Fruit fly (Drosophila melanogaster) whole organism, embryonic: Measurements from ENCODE around the gene mats.

ENCODE experiments used
- ATbp ChIP-seq: fragments of 200-800 bp; sonication (Bioruptor generic); optimal IDR thresholded peaks from 2 replicates; lab custom pipeline; 2017; ENCODE audit warnings: missing biosample characterization, mild to moderate bottlenecking, missing genetic modification characterization, missing genetic modification reagents
- BEAF-32 ChIP-seq: fragments of 200-800 bp; sonication (Bioruptor generic); optimal IDR thresholded peaks from 3 replicates; lab custom pipeline; 2017; ENCODE audit warnings: missing biosample characterization, missing genetic modification characterization, mild to moderate bottlenecking, moderate library complexity, missing genetic modification reagents
- Bgb ChIP-seq: fragments of 200-800 bp; sonication (Bioruptor generic); IDR thresholded peaks from 2 replicates; pipeline ENCODE4 v1.3.6; 2022; ENCODE audit warnings: missing biosample characterization, missing genetic modification characterization; ENCODE audit not compliant: partially characterized antibody
- CG11560 ChIP-seq: fragments of 200-800 bp; sonication (Bioruptor generic); IDR thresholded peaks from 3 replicates; pipeline ENCODE4 v1.3.6; 2022; ENCODE audit warnings: missing biosample characterization, missing genetic modification characterization
- CG13287 ChIP-seq: fragments of 200-800 bp; sonication (Bioruptor generic); IDR thresholded peaks from 2 replicates; pipeline ENCODE4 v1.3.6; 2022; ENCODE audit warnings: missing biosample characterization, missing genetic modification characterization; ENCODE audit not compliant: partially characterized antibody
- CG18011 ChIP-seq: fragments of 200-800 bp; sonication (Bioruptor generic); optimal IDR thresholded peaks from 2 replicates; lab custom pipeline; 2017; ENCODE audit warnings: missing biosample characterization, missing genetic modification characterization, mild to moderate bottlenecking, moderate library complexity, missing genotype
- CG2116 ChIP-seq: fragments of 200-800 bp; sonication (Bioruptor generic); optimal IDR thresholded peaks from 3 replicates; lab custom pipeline; 2018; ENCODE audit warnings: missing biosample characterization, mild to moderate bottlenecking, missing genetic modification characterization
- CG2199 ChIP-seq: fragments of 200-800 bp; sonication (Bioruptor generic); IDR thresholded peaks from 3 replicates; pipeline ENCODE4 v1.3.6; 2022; ENCODE audit warnings: missing biosample characterization, missing genetic modification characterization
- CG31365 ChIP-seq: fragments of 200-800 bp; sonication (Bioruptor generic); optimal IDR thresholded peaks from 2 replicates; lab custom pipeline; 2018; ENCODE audit warnings: missing biosample characterization, mild to moderate bottlenecking, missing genetic modification characterization
- CG3407 ChIP-seq: fragments of 200-800 bp; sonication (Bioruptor generic); optimal IDR thresholded peaks from 2 replicates; lab custom pipeline; 2018; ENCODE audit warnings: missing biosample characterization, mild to moderate bottlenecking, missing genetic modification characterization
- CG34224 ChIP-seq: fragments of 200-800 bp; sonication (Bioruptor generic); IDR thresholded peaks from 3 replicates; pipeline ENCODE4 v1.3.6; 2022; ENCODE audit warnings: missing biosample characterization, missing genetic modification characterization; ENCODE audit not compliant: partially characterized antibody
- CG3847 ChIP-seq: fragments of 200-800 bp; sonication (Bioruptor generic); IDR thresholded peaks from 2 replicates; pipeline ENCODE4 v1.3.6; 2022; ENCODE audit warnings: missing biosample characterization, missing genetic modification characterization
- CG6791 ChIP-seq: fragments of 200-800 bp; sonication (Bioruptor generic); IDR thresholded peaks from 3 replicates; pipeline ENCODE4 v1.3.6; 2022; ENCODE audit warnings: missing biosample characterization, missing genetic modification characterization; ENCODE audit not compliant: partially characterized antibody
- CG7963 ChIP-seq: fragments of 200-800 bp; sonication (Bioruptor generic); IDR thresholded peaks from 3 replicates; pipeline ENCODE4 v1.3.6; 2022; ENCODE audit warnings: missing biosample characterization, missing genetic modification characterization; ENCODE audit not compliant: partially characterized antibody
- CG8281 ChIP-seq: fragments of 200-800 bp; sonication (Bioruptor generic); optimal IDR thresholded peaks from 2 replicates; lab custom pipeline; 2018; ENCODE audit warnings: missing biosample characterization, mild to moderate bottlenecking, missing genetic modification characterization, moderate library complexity
- Camta ChIP-seq: fragments of 200-800 bp; sonication (Bioruptor generic); optimal IDR thresholded peaks from 2 replicates; lab custom pipeline; 2016; ENCODE audit warnings: missing biosample characterization, missing genetic modification characterization
- Dll ChIP-seq: fragments of 200-800 bp; sonication (Bioruptor generic); IDR thresholded peaks from 4 replicates; pipeline ENCODE4 v1.3.6; 2022; ENCODE audit warnings: missing biosample characterization, missing genetic modification characterization; ENCODE audit not compliant: partially characterized antibody
- Doc3 ChIP-seq: fragments of 200-800 bp; sonication (Bioruptor generic); IDR thresholded peaks from 3 replicates; pipeline ENCODE4 v1.3.6; 2022; ENCODE audit warnings: missing biosample characterization, missing genetic modification characterization; ENCODE audit not compliant: partially characterized antibody
- Dp ChIP-seq: fragments of 200-800 bp; sonication (Bioruptor generic); optimal IDR thresholded peaks from 2 replicates; lab custom pipeline; 2018; ENCODE audit warnings: missing biosample characterization, mild to moderate bottlenecking, missing genetic modification characterization, moderate library complexity
- Dref ChIP-seq: fragments of 200-800 bp; sonication (Bioruptor generic); IDR thresholded peaks from 2 replicates; pipeline ENCODE4 v1.3.6; 2022; ENCODE audit warnings: missing biosample characterization, missing genetic modification characterization
- E2f2 ChIP-seq: fragments of 200-800 bp; sonication (Bioruptor generic); IDR thresholded peaks from 2 replicates; pipeline ENCODE4 v1.3.6; 2022; ENCODE audit warnings: missing biosample characterization, missing genetic modification characterization
- HLH4C ChIP-seq: fragments of 200-800 bp; sonication (Bioruptor generic); IDR thresholded peaks from 3 replicates; pipeline ENCODE4 v1.3.6; 2022; ENCODE audit warnings: missing biosample characterization, missing genetic modification characterization; ENCODE audit not compliant: partially characterized antibody
- MBD-R2 ChIP-seq: fragments of 200-800 bp; sonication (Bioruptor generic); IDR thresholded peaks from 2 replicates; pipeline ENCODE4 v1.3.6; 2022; ENCODE audit warnings: missing biosample characterization, missing genetic modification characterization
- Mad ChIP-seq: fragments of 200-800 bp; sonication (Bioruptor generic); optimal IDR thresholded peaks from 2 replicates; lab custom pipeline; 2016; ENCODE audit warnings: missing biosample characterization, missing genetic modification characterization
- Opbp ChIP-seq: fragments of 200-800 bp; sonication (Bioruptor generic); IDR thresholded peaks from 3 replicates; pipeline ENCODE4 v1.3.6; 2022; ENCODE audit warnings: missing biosample characterization, missing genetic modification characterization; ENCODE audit not compliant: partially characterized antibody
- Scr ChIP-seq: fragments of 200-800 bp; sonication (Bioruptor generic); IDR thresholded peaks from 2 replicates; pipeline ENCODE4 v1.3.6; 2022; ENCODE audit warnings: missing biosample characterization, missing genetic modification characterization; ENCODE audit not compliant: partially characterized antibody
- Sry-δ ChIP-seq: fragments of 200-800 bp; sonication (Bioruptor generic); optimal IDR thresholded peaks from 2 replicates; lab custom pipeline; 2016; ENCODE audit warnings: missing biosample characterization, missing genetic modification characterization
- ato ChIP-seq: fragments of 200-800 bp; sonication (Bioruptor generic); IDR thresholded peaks from 2 replicates; pipeline ENCODE4 v1.3.6; 2022; ENCODE audit warnings: missing biosample characterization, missing genetic modification characterization; ENCODE audit not compliant: partially characterized antibody
- bbx ChIP-seq: fragments of 200-800 bp; sonication (Bioruptor generic); IDR thresholded peaks from 2 replicates; pipeline ENCODE4 v1.3.6; 2022; ENCODE audit warnings: missing biosample characterization, missing genetic modification characterization; ENCODE audit not compliant: partially characterized antibody
- crol ChIP-seq: fragments of 200-800 bp; sonication (Bioruptor generic); IDR thresholded peaks from 2 replicates; pipeline ENCODE4 v1.3.6; 2022; ENCODE audit warnings: missing biosample characterization, missing genetic modification characterization
- crp ChIP-seq, 2 experiments: fragments of 200-800 bp; sonication (Bioruptor generic); optimal IDR thresholded peaks; 2 replicates in 1 of 2; 3 replicates in 1 of 2; lab custom pipeline; 2017; ENCODE audit warnings: missing biosample characterization in 2 of 2, missing genetic modification characterization in 2 of 2, mild to moderate bottlenecking in 1 of 2, moderate library complexity in 1 of 2
- grn ChIP-seq: fragments of 200-800 bp; sonication (Bioruptor generic); optimal IDR thresholded peaks from 3 replicates; lab custom pipeline; 2017; ENCODE audit warnings: missing biosample characterization, missing genetic modification characterization
- nerfin-2 ChIP-seq: fragments of 200-800 bp; sonication (Bioruptor generic); IDR thresholded peaks from 2 replicates; pipeline ENCODE4 v1.3.6; 2022; ENCODE audit warnings: missing biosample characterization, missing genetic modification characterization; ENCODE audit not compliant: partially characterized antibody
- pzg ChIP-seq: fragments of 200-800 bp; sonication (Bioruptor generic); optimal IDR thresholded peaks from 3 replicates; lab custom pipeline; 2018; ENCODE audit warnings: missing biosample characterization, mild to moderate bottlenecking, missing genetic modification characterization, moderate library complexity
- scrt ChIP-seq: fragments of 200-800 bp; sonication (Bioruptor generic); optimal IDR thresholded peaks from 2 replicates; lab custom pipeline; 2018; ENCODE audit warnings: missing biosample characterization, mild to moderate bottlenecking, missing genetic modification characterization, moderate library complexity
- sens ChIP-seq: fragments of 200-800 bp; sonication (Bioruptor generic); peaks from one replicate; lab custom pipeline; 2016; ENCODE audit warnings: missing biosample characterization, missing genetic modification characterization
- sna ChIP-seq: fragments of 200-800 bp; sonication (Bioruptor generic); IDR thresholded peaks from 2 replicates; pipeline ENCODE4 v1.3.6; 2022; ENCODE audit warnings: missing biosample characterization, missing genetic modification characterization; ENCODE audit not compliant: partially characterized antibody
- stwl ChIP-seq: fragments of 200-800 bp; sonication (Bioruptor generic); optimal IDR thresholded peaks from 3 replicates; lab custom pipeline; 2018; ENCODE audit warnings: missing biosample characterization, mild to moderate bottlenecking, missing genetic modification characterization, moderate library complexity
- tgo ChIP-seq: fragments of 200-800 bp; sonication (Bioruptor generic); IDR thresholded peaks from 3 replicates; pipeline ENCODE4 v1.3.6; 2022; ENCODE audit warnings: missing biosample characterization, missing genetic modification characterization
- tna ChIP-seq: fragments of 200-800 bp; sonication (Bioruptor generic); IDR thresholded peaks from 2 replicates; pipeline ENCODE4 v1.3.6; 2022; ENCODE audit warnings: missing biosample characterization, missing genetic modification characterization; ENCODE audit not compliant: partially characterized antibody
- trh ChIP-seq: fragments of 200-800 bp; sonication (Bioruptor generic); optimal IDR thresholded peaks from 2 replicates; lab custom pipeline; 2016; ENCODE audit warnings: missing biosample characterization, missing genetic modification characterization
- unc-4 ChIP-seq: fragments of 200-800 bp; sonication (Bioruptor generic); IDR thresholded peaks from 2 replicates; pipeline ENCODE4 v1.3.6; 2022; ENCODE audit warnings: missing biosample characterization, missing genetic modification characterization; ENCODE audit not compliant: partially characterized antibody
- zen2 ChIP-seq: fragments of 200-800 bp; sonication (Bioruptor generic); IDR thresholded peaks from 3 replicates; pipeline ENCODE4 v1.3.6; 2022; ENCODE audit warnings: missing biosample characterization, missing genetic modification characterization; ENCODE audit not compliant: partially characterized antibody

The mats gene

dm6 chr3R:22379942-22380341 is 41.0 kb upstream of the mats start, which contains the start of gene CG34149:
Gene CG34149, plus strand, starts transcription at chr3R:22380128.
- TF ChIP-seq nerfin-2 (GFP tag; lab: Robert Waterston, UW) (peak; percentile 58), Doc3 (GFP tag; lab: Robert Waterston, UW) (0 out of 3 replicates have a peak, but pooled peaks have one; percentile 19), zen2 (GFP tag; lab: Robert Waterston, UW) (peak; percentile 41; the same call in 2 of the 3 replicates), BEAF-32 (GFP tag; lab: Kevin White, UChicago) (peak; percentile 31), sna (peak; percentile 47), stwl (tag; lab: Kevin White, UChicago) (peak; percentile 48), Scr (peak; percentile 59), Opbp (peak; percentile 10; the same call in 2 of the 3 replicates), crp (GFP tag; optimal IDR thresholded peaks at IDR 0.05; lab: Kevin White, UChicago) (peak in 1 of 2 experiments; percentile 84), CG3847 (GFP tag; lab: Robert Waterston, UW) (no peak), ATbp (GFP tag; lab: Kevin White, UChicago) (no peak), CG11560 (tag; lab: Robert Waterston, UW) (no peak), Dref (GFP tag; lab: Robert Waterston, UW) (peak; percentile 63), Camta (no peak), HLH4C (GFP tag; lab: Robert Waterston, UW) (peak; percentile 74), tna (GFP tag; lab: Robert Waterston, UW) (no peak; the same call in 1 of the 2 replicates), trh (GFP tag; lab: Kevin White, UChicago) (no peak), ato (peak; percentile 34; the same call in 1 of the 2 replicates), CG3407 (no peak), CG13287 (GFP tag; lab: Robert Waterston, UW) (peak; percentile 73), E2f2 (GFP tag; lab: Robert Waterston, UW) (peak; percentile 84), CG18011 (no peak), CG2199 (GFP tag; lab: Robert Waterston, UW) (no peak), CG8281 (tag; lab: Kevin White, UChicago) (no peak), scrt (GFP tag; lab: Kevin White, UChicago) (no peak), Dp (GFP tag; lab: Kevin White, UChicago) (peak; percentile 79), CG7963 (GFP tag; lab: Robert Waterston, UW) (no peak), grn (GFP tag; lab: Kevin White, UChicago) (no peak), CG34224 (peak; percentile 53; the same call in 1 of the 3 replicates), sens (no peak), unc-4 (GFP tag; lab: Robert Waterston, UW) (peak; percentile 55), crol (GFP tag; lab: Robert Waterston, UW) (no peak), CG6791 (peak; percentile 23; the same call in 1 of the 3 replicates), Mad (no peak), MBD-R2 (GFP tag; lab: Robert Waterston, UW) (peak; percentile 53), bbx (peak; percentile 61), CG2116 (peak; percentile 18), pzg (GFP tag; lab: Kevin White, UChicago) (peak; percentile 28), CG31365 (tag; lab: Kevin White, UChicago) (no peak), Dll (peak; percentile 71; the same call in 3 of the 4 replicates), tgo (GFP tag; lab: Robert Waterston, UW) (no peak), Bgb (GFP tag; lab: Robert Waterston, UW) (peak; percentile 33; the same call in 1 of the 2 replicates), Sry-δ (GFP tag; lab: Kevin White, UChicago) (peak; percentile 22)
